Worm (Caenorhabditis elegans): ENCODE results near the gene lgc-24.

lgc-24 gene

DNA sequence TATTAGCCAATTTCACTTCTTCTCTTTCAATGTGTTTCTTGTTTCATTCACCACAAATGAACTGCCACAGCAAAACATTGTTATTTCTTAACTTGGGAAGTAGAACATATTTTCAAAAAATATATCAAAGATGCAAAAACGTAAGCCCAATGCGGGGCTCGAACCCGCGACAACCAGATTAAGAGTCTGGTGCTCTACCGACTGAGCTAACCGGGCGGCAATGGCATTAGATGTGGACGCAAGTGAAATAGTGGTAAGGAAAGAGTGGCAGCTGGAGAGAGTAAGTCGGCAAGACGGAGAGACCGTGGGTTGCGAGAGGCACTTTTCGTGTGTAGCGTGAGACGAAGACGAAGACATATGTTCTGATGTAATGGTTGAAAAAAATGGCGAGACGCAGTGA, 37.7 kb downstream of the lgc-24 start (continued):
- TF ChIP-seq nhr-48 (tag; optimal IDR thresholded peaks at IDR 0.05) (peak; percentile 73), cey-2 (tag; optimal IDR thresholded peaks at IDR 0.05; ENCODE audit: borderline replicate concordance, insufficient read depth) (peak; percentile 84), lin-15B (tag; optimal IDR thresholded peaks at IDR 0.05) (no peak), aha-1 (tag) (peak; percentile 96), mxl-2 (GFP tag; conservative IDR thresholded peaks at IDR 0.05) (peak; percentile 74), mdt-29 (GFP tag; IDR thresholded peaks at IDR 0.05) (no peak), zip-2 (tag; optimal IDR thresholded peaks at IDR 0.05) (peak; percentile 83), zip-11 (GFP tag; IDR thresholded peaks at IDR 0.05) (peak; percentile 15; the same call in 1 of the 2 replicates), hlh-30 (tag; optimal IDR thresholded peaks at IDR 0.05; ENCODE audit: insufficient read depth) (peak; percentile 81), nhr-42 (GFP tag; IDR thresholded peaks at IDR 0.05) (peak; percentile 77; the same call in 1 of the 2 replicates), F44E2.7 (GFP tag; IDR thresholded peaks at IDR 0.05) (0 out of 2 replicates have a peak, but pooled peaks have one; percentile 77), R02D3.7 (tag; optimal IDR thresholded peaks at IDR 0.05) (peak; percentile 10), vab-7 (GFP tag; IDR thresholded peaks at IDR 0.05) (peak; percentile 97), dmd-8 (GFP tag; IDR thresholded peaks at IDR 0.05) (peak; percentile 95), sdz-12 (GFP tag; optimal IDR thresholded peaks at IDR 0.05) (no peak), aly-2 (tag; optimal IDR thresholded peaks at IDR 0.05) (no peak), F10B5.3 (tag; optimal IDR thresholded peaks at IDR 0.05) (peak; percentile 82), pha-4 (GFP tag; IDR thresholded peaks at IDR 0.05) (peak; percentile 95), pha-4 (tag; optimal IDR thresholded peaks at IDR 0.05) (no peak), F26F4.8 (GFP tag; conservative IDR thresholded peaks at IDR 0.05) (no peak; the same call in 1 of the 2 replicates), daf-19 (GFP tag; conservative IDR thresholded peaks at IDR 0.05) (peak; percentile 94)

DNA sequence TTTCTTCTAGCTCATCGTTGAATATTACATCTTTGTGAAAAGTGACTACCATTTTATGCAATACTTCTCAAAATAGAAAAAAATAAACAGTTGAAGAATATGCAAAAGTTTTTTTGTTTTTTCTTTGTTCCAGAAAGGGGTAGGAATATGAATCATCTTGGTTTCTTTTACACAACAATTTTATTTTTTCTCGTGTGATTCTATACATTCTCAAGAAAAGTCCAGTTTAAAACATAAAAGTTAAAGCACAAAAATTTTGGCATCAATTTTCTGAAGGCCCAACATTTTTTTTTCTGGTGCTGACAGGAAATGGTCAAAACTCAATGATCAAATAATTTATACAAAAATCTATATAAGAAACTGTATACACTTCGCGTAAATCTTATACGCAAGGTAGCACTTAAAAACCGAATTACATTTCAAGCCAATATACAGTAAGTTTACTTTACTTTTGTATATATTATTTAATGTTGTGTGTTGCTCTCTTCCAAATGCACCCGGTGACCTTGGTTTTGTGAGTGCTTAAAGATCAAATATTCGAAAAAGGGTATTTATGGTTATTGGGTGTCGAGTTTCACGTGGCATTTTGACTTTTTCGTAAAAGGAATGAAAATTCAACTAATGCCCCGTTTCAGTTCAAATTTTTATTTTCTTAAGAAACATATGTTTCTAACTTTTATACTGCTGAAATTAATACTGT, 40.3 kb downstream of the lgc-24 start, which contains the start of the genes W03G11.2 and lgc-13:
Gene W03G11.2 (minus strand): TSS at position 101 of the 700 bp plus-strand sequence.
Gene lgc-13 (plus strand): TSS at position 650 of the 700 bp plus-strand sequence.
- TF ChIP-seq nhr-6 (tag; optimal IDR thresholded peaks at IDR 0.05) (no peak), madf-9 (GFP tag; conservative IDR thresholded peaks at IDR 0.05) (no peak), dmd-9 (GFP tag; IDR thresholded peaks at IDR 0.05) (no peak), nhr-48 (tag; optimal IDR thresholded peaks at IDR 0.05) (no peak), ZK337.2 (GFP tag; IDR thresholded peaks at IDR 0.05) (no peak), T20F7.1 (GFP tag; optimal IDR thresholded peaks at IDR 0.05) (no peak), mdt-29 (GFP tag; IDR thresholded peaks at IDR 0.05) (no peak), dve-1 (tag; optimal IDR thresholded peaks at IDR 0.05; ENCODE audit: insufficient read depth) (no peak)

DNA sequence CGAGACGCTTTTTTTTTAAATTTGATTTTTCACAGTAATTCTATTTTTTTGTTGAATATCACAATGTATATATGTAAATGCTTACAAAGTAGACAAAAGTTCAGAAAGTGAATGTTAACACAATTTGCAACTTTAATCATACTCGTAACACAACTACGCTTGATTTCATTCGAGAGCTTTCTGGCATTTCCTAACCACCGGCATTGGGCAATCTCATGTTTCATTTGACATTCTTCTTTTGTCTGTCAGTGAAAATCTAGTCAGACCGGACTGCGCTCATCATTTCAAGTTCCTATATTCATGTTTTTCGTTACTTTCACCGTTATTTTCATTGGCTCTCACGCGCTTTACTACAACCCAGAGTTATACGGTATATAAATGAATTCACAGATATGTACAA, 42.9 kb downstream of the lgc-24 start, which contains the start of gene lgc-14:
Gene lgc-14 (plus strand): TSS at position 301 of the 400 bp plus-strand sequence.
- no peak for TF ChIP-seq zip-11 (GFP tag; IDR thresholded peaks at IDR 0.05)
- TF ChIP-seq snpc-4 (tag; optimal IDR thresholded peaks at IDR 0.05): no peak
- TF ChIP-seq tag-97 (GFP tag; IDR thresholded peaks at IDR 0.05): no peak

DNA sequence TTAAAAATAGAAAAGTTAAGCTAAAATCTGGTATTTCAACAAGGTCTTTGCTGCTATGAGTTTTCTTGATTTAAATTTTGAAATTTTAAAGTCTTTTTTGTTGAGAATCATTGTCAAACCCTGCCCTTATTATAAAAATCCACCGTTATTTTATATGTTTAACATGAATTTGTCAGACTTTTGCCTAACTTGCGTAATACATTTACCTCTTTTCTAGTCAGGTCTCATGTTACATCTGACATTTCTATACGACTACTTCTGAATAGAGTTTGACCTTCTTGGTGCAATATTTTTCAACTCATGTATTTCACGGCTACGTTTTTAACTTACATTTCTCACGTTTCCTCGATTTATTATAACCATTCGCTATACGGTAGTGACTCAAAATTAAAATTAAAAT, 45.7 kb downstream of the lgc-24 start, which contains the start of gene lgc-15:
Gene lgc-15 (plus strand): TSS at position 301 of the 400 bp plus-strand sequence.
- TF ChIP-seq dmd-8 (GFP tag; IDR thresholded peaks at IDR 0.05) (no peak), aha-1 (tag) (no peak), hmg-1.1 (GFP tag; IDR thresholded peaks at IDR 0.05) (no peak), egl-27 (tag; optimal IDR thresholded peaks at IDR 0.05) (no peak), F49E8.2 (tag; optimal IDR thresholded peaks at IDR 0.05; ENCODE audit: borderline replicate concordance) (no peak), pha-4 (GFP tag; IDR thresholded peaks at IDR 0.05) (no peak), pha-4 (tag; optimal IDR thresholded peaks at IDR 0.05) (no peak), nhr-102 (tag; optimal IDR thresholded peaks at IDR 0.05) (no peak), lin-39 (tag; optimal IDR thresholded peaks at IDR 0.05) (no peak)

All from whole organism, L4 larva.